Fruit fly (Drosophila melanogaster) whole organism, prepupa: ENCODE results near the gene if.

Source experiments
- Blimp-1 ChIP-seq: fragments of 200-800 bp; sonication (Bioruptor generic); optimal IDR thresholded peaks from 3 replicates; lab custom pipeline; 2017; ENCODE audit warnings: missing biosample characterization, missing genetic modification characterization, mild to moderate bottlenecking, moderate library complexity, missing genetic modification reagents
- CG10669 ChIP-seq: fragments of 200-800 bp; sonication (Bioruptor generic); optimal IDR thresholded peaks from 3 replicates; lab custom pipeline; 2018; ENCODE audit warnings: missing biosample characterization, mild to moderate bottlenecking, missing genetic modification characterization, moderate library complexity
- CG11762 ChIP-seq: fragments of 200-800 bp; sonication (Bioruptor generic); optimal IDR thresholded peaks from 3 replicates; lab custom pipeline; 2016; ENCODE audit warnings: missing biosample characterization, missing genetic modification characterization; ENCODE audit not compliant: insufficient read depth
- CG11902 ChIP-seq: fragments of 200-800 bp; sonication (Bioruptor generic); optimal IDR thresholded peaks from 3 replicates; lab custom pipeline; 2016; ENCODE audit warnings: missing biosample characterization, missing genetic modification characterization
- CG15336 ChIP-seq: fragments of 200-800 bp; sonication (Bioruptor generic); IDR thresholded peaks from 2 replicates; pipeline ENCODE4 v1.3.6; 2022; ENCODE audit warnings: missing biosample characterization, missing genetic modification characterization
- CG1621 ChIP-seq: fragments of 200-800 bp; sonication (Bioruptor generic); optimal IDR thresholded peaks from 3 replicates; lab custom pipeline; 2018; ENCODE audit warnings: missing biosample characterization, mild to moderate bottlenecking, missing genetic modification characterization
- CG16779 ChIP-seq: fragments of 200-800 bp; sonication (Bioruptor generic); optimal IDR thresholded peaks from 3 replicates; lab custom pipeline; 2017; ENCODE audit warnings: missing biosample characterization, mild to moderate bottlenecking, missing genetic modification characterization
- CG3032 ChIP-seq: fragments of 200-800 bp; optimal IDR thresholded peaks from 2 replicates; lab custom pipeline; 2019; ENCODE audit warnings: missing biosample characterization, mild to moderate bottlenecking, missing genetic modification characterization, moderate library complexity
- CG31627 ChIP-seq: fragments of 200-800 bp; sonication (Bioruptor generic); optimal IDR thresholded peaks from 3 replicates; lab custom pipeline; 2016; ENCODE audit warnings: missing biosample characterization, missing genetic modification characterization
- CG32006 ChIP-seq: fragments of 200-800 bp; sonication (Bioruptor generic); optimal IDR thresholded peaks from 3 replicates; lab custom pipeline; 2017; ENCODE audit warnings: missing biosample characterization, mild to moderate bottlenecking, missing genetic modification characterization
- CG34406 ChIP-seq: fragments of 200-800 bp; sonication (Bioruptor generic); optimal IDR thresholded peaks from 3 replicates; lab custom pipeline; 2016; ENCODE audit warnings: missing biosample characterization, missing genetic modification characterization
- CG3919 ChIP-seq: fragments of 200-800 bp; sonication (Bioruptor generic); optimal IDR thresholded peaks from 3 replicates; lab custom pipeline; 2016; ENCODE audit warnings: missing biosample characterization, missing genetic modification characterization
- CG4318 ChIP-seq: fragments of 200-800 bp; sonication (Bioruptor generic); optimal IDR thresholded peaks from 3 replicates; lab custom pipeline; 2017; ENCODE audit warnings: missing biosample characterization, mild to moderate bottlenecking, missing genetic modification characterization
- CG6163 ChIP-seq: fragments of 200-800 bp; sonication (Bioruptor generic); IDR thresholded peaks from 3 replicates; pipeline ENCODE4 v1.3.6; 2022; ENCODE audit warnings: missing biosample characterization, missing genetic modification characterization
- CG6276 ChIP-seq: fragments of 200-800 bp; sonication (Bioruptor generic); optimal IDR thresholded peaks from 2 replicates; lab custom pipeline; 2017; ENCODE audit warnings: missing biosample characterization, mild to moderate bottlenecking, missing genetic modification characterization
- CG6792 ChIP-seq: fragments of 200-800 bp; sonication (Bioruptor generic); optimal IDR thresholded peaks from 3 replicates; lab custom pipeline; 2016; ENCODE audit warnings: missing biosample characterization, missing genetic modification characterization
- CG6808 ChIP-seq: fragments of 200-800 bp; sonication (Bioruptor generic); optimal IDR thresholded peaks from 3 replicates; lab custom pipeline; 2017; ENCODE audit warnings: missing biosample characterization, missing genetic modification characterization, mild to moderate bottlenecking, moderate library complexity, missing genetic modification reagents
- CG6854 ChIP-seq: fragments of 200-800 bp; sonication (Bioruptor generic); optimal IDR thresholded peaks from 2 replicates; lab custom pipeline; 2017; ENCODE audit warnings: missing biosample characterization, mild to moderate bottlenecking, missing genetic modification characterization
- CG7368 ChIP-seq: fragments of 200-800 bp; sonication (Bioruptor generic); optimal IDR thresholded peaks from 3 replicates; lab custom pipeline; 2016; ENCODE audit warnings: missing biosample characterization, missing genetic modification characterization
- CG8119 ChIP-seq: fragments of 200-800 bp; sonication (Bioruptor generic); IDR thresholded peaks from 3 replicates; pipeline ENCODE4 v1.3.6; 2022; ENCODE audit warnings: missing biosample characterization, missing genetic modification characterization
- CG8632 ChIP-seq: fragments of 200-800 bp; sonication (Bioruptor generic); optimal IDR thresholded peaks from 3 replicates; lab custom pipeline; 2016; ENCODE audit warnings: missing biosample characterization, missing genetic modification characterization
- CG9139 ChIP-seq: fragments of 200-800 bp; sonication (Bioruptor generic); optimal IDR thresholded peaks from 3 replicates; lab custom pipeline; 2017; ENCODE audit warnings: missing biosample characterization, mild to moderate bottlenecking, missing genetic modification characterization
- Eip75B ChIP-seq: fragments of 200-800 bp; sonication (Bioruptor generic); optimal IDR thresholded peaks from 3 replicates; lab custom pipeline; 2016; ENCODE audit warnings: missing biosample characterization, missing genetic modification characterization
- Eip78C ChIP-seq: fragments of 200-800 bp; sonication (Bioruptor generic); peaks from one replicate; lab custom pipeline; 2016; ENCODE audit warnings: missing biosample characterization, missing genetic modification characterization
- Eip93F ChIP-seq: fragments of 200-800 bp; sonication (Bioruptor generic); optimal IDR thresholded peaks from 2 replicates; lab custom pipeline; 2016; ENCODE audit warnings: missing biosample characterization, mild to moderate bottlenecking, missing genetic modification characterization
- Ets21C ChIP-seq: fragments of 200-800 bp; sonication (Bioruptor generic); optimal IDR thresholded peaks from 3 replicates; lab custom pipeline; 2016; ENCODE audit warnings: missing biosample characterization, missing genetic modification characterization
- Gug ChIP-seq: fragments of 200-800 bp; sonication (Bioruptor generic); IDR thresholded peaks from 2 replicates; pipeline ENCODE4 v1.3.6; 2022; ENCODE audit warnings: missing biosample characterization, missing genetic modification characterization
- Hr38 ChIP-seq: sonication (Bioruptor generic); optimal IDR thresholded peaks from 2 replicates; lab custom pipeline; 2016; ENCODE audit warnings: missing biosample characterization, missing genetic modification characterization
- Hr39 ChIP-seq: fragments of 200-800 bp; sonication (Bioruptor generic); optimal IDR thresholded peaks from 2 replicates; lab custom pipeline; 2016; ENCODE audit warnings: missing biosample characterization, missing genetic modification characterization
- Hr4 ChIP-seq: fragments of 200-800 bp; sonication (Bioruptor generic); optimal IDR thresholded peaks from 3 replicates; lab custom pipeline; 2016; ENCODE audit warnings: missing biosample characterization, missing genetic modification characterization
- Lpt ChIP-seq: fragments of 200-800 bp; sonication (Bioruptor generic); optimal IDR thresholded peaks from 3 replicates; lab custom pipeline; 2016; ENCODE audit warnings: missing biosample characterization, missing genetic modification characterization
- Met ChIP-seq: fragments of 200-800 bp; sonication (Bioruptor generic); optimal IDR thresholded peaks from 3 replicates; lab custom pipeline; 2016; ENCODE audit warnings: missing biosample characterization, missing genetic modification characterization
- OdsH ChIP-seq: fragments of 200-800 bp; sonication (Bioruptor generic); optimal IDR thresholded peaks from 3 replicates; lab custom pipeline; 2016; ENCODE audit warnings: missing biosample characterization, missing genetic modification characterization
- Smox ChIP-seq: fragments of 200-800 bp; sonication (Bioruptor generic); optimal IDR thresholded peaks from 3 replicates; lab custom pipeline; 2016; ENCODE audit warnings: missing biosample characterization, missing genetic modification characterization
- Sox102F ChIP-seq: fragments of 200-800 bp; sonication (Bioruptor generic); optimal IDR thresholded peaks from 2 replicates; lab custom pipeline; 2016; ENCODE audit warnings: missing biosample characterization, mild to moderate bottlenecking, missing genetic modification characterization
- Sox14 ChIP-seq: fragments of 200-800 bp; sonication (Bioruptor generic); optimal IDR thresholded peaks from 3 replicates; lab custom pipeline; 2016; ENCODE audit warnings: missing biosample characterization, missing genetic modification characterization
- Sox15 ChIP-seq: fragments of 200-800 bp; sonication (Bioruptor generic); optimal IDR thresholded peaks from 3 replicates; lab custom pipeline; 2016; ENCODE audit warnings: missing biosample characterization, missing genetic modification characterization
- achi ChIP-seq: fragments of 200-800 bp; sonication (Bioruptor generic); optimal IDR thresholded peaks from 3 replicates; lab custom pipeline; 2016; ENCODE audit warnings: missing biosample characterization, missing genetic modification characterization
- acj6 ChIP-seq: fragments of 200-800 bp; sonication (Bioruptor generic); optimal IDR thresholded peaks from 3 replicates; lab custom pipeline; 2016; ENCODE audit warnings: missing biosample characterization, missing genetic modification characterization
- dac ChIP-seq: fragments of 200-800 bp; sonication (Bioruptor generic); optimal IDR thresholded peaks from 2 replicates; lab custom pipeline; 2017; ENCODE audit warnings: missing biosample characterization, mild to moderate bottlenecking, missing genetic modification characterization
- eg ChIP-seq: fragments of 200-800 bp; sonication (Bioruptor generic); IDR thresholded peaks from 3 replicates; pipeline ENCODE4 v1.3.6; 2022; ENCODE audit warnings: missing biosample characterization, missing genetic modification characterization
- fd85E ChIP-seq: fragments of 200-800 bp; sonication (Bioruptor generic); optimal IDR thresholded peaks from 3 replicates; lab custom pipeline; 2016; ENCODE audit warnings: missing biosample characterization, missing genetic modification characterization
- fkh ChIP-seq: fragments of 200-800 bp; sonication (Bioruptor generic); optimal IDR thresholded peaks from 3 replicates; lab custom pipeline; 2017; ENCODE audit warnings: missing biosample characterization, mild to moderate bottlenecking, missing genetic modification characterization, moderate library complexity
- lz ChIP-seq: fragments of 200-800 bp; sonication (Bioruptor generic); optimal IDR thresholded peaks from 3 replicates; lab custom pipeline; 2016; ENCODE audit warnings: missing biosample characterization, missing genetic modification characterization
- pdm3 ChIP-seq: fragments of 200-800 bp; sonication (Bioruptor generic); optimal IDR thresholded peaks from 3 replicates; lab custom pipeline; 2016; ENCODE audit warnings: missing biosample characterization, missing genetic modification characterization
- svp ChIP-seq: fragments of 200-800 bp; sonication (Bioruptor generic); peaks from one replicate; lab custom pipeline; 2016; ENCODE audit warnings: missing biosample characterization, missing genetic modification characterization
- topi ChIP-seq: fragments of 200-800 bp; sonication (Bioruptor generic); optimal IDR thresholded peaks from 3 replicates; lab custom pipeline; 2016; ENCODE audit warnings: missing biosample characterization, missing genetic modification characterization

The if gene

DNA sequence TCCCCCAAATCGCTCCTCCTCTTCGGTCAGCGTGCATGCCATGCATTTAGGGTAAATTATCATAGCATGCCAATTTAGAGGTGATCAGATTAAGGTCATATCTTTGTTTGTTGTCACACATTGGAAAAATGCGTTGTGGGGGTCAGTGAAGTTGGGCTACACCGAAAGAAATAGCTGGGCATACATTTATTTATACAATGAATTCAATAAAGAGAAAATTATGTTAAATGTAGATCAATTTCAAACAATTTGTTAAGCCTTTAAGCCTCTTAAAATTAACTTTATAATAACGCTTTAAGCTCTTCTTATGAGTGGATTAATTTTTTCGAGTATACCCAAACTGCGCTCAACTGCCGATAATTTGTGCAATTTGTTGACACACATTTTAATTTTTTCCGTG lies 31.1 kb upstream of the if start (continued):
- TF ChIP-seq CG16779 (no peak), Met (peak; percentile 7), CG8119 (GFP tag; lab: Robert Waterston, UW) (no peak), svp (GFP tag; lab: Kevin White, UChicago) (peak; percentile 60), CG8632 (GFP tag; lab: Kevin White, UChicago) (no peak), topi (GFP tag; lab: Kevin White, UChicago) (peak; percentile 29), Gug (GFP tag; lab: Robert Waterston, UW) (no peak)

DNA sequence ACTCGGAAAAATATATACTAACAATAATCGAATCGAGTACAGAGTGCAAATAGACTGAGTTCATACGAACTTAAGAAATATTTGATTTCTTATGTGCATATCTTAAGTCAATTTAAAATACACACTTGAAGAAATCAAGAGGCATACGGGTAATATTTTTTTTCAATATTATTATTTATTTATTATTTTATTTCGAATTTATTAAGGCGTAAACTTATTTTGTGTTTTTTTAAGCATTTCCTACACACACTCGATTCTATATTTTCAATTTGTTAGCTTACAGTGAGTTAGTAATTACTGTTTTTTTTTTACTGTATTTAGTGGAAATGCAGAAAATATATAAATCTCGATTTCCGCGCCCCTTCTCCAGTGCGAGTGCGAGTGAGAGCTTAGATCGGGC lies 30.0 kb upstream of the if start:
- TF ChIP-seq CG34406 (GFP tag; lab: Kevin White, UChicago) (peak; percentile 13), CG15336 (GFP tag; lab: Robert Waterston, UW) (peak; percentile 15; the same call in 1 of the 2 replicates), Eip78C (GFP tag; lab: Kevin White, UChicago) (peak; percentile 47), acj6 (no peak), CG8119 (GFP tag; lab: Robert Waterston, UW) (peak; percentile 25; the same call in 1 of the 3 replicates), Hr38 (no peak), CG7368 (GFP tag; lab: Kevin White, UChicago) (no peak), Hr39 (GFP tag; lab: Kevin White, UChicago) (no peak), CG8632 (GFP tag; lab: Kevin White, UChicago) (peak; percentile 8)

DNA sequence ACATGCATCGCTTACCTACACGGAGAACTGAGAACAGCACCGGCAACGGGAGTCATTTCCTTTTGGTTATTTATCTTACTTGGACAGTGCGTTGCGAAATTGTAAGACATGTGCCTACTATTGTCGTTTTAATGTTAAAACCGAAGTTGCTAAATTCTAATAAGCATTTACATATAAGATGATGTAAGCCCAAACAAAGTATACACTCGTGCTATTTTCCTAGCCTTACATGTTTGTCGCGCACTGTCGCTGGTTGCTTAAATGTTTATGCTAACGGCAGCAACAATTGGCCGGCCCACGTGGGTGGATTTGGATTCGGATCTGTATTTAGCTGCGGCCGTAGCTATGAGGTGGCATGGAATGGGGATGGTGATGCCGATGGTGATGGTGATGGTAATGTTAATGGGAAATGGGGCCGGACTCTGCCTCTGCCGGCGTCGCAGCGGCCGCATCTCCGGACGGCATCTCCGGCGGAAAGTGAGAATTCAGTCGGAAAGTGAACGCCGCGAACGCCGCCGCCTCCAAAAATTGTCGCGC lies 28.0 kb upstream of the if start, which contains the start of gene CG4829:
Gene CG4829, plus strand, starts transcription at position 487 of the 537 bp plus-strand sequence.
- TF ChIP-seq CG6808: no peak
- peak; percentile 35 for TF ChIP-seq achi
- TF ChIP-seq pdm3 (GFP tag; lab: Kevin White, UChicago): peak; percentile 50
- peak; percentile 58 for TF ChIP-seq CG32006 (GFP tag; lab: Kevin White, UChicago)
- TF ChIP-seq eg: peak; percentile 79
- no peak for TF ChIP-seq dac (GFP tag; lab: Kevin White, UChicago)
- no peak for TF ChIP-seq CG9139
- peak; percentile 85 for TF ChIP-seq Eip78C (GFP tag; lab: Kevin White, UChicago)
- TF ChIP-seq CG10669: peak; percentile 55
- no peak for TF ChIP-seq CG6276 (GFP tag; lab: Kevin White, UChicago)
- TF ChIP-seq Sox14 (GFP tag; lab: Kevin White, UChicago): peak; percentile 23
- peak; percentile 3 for TF ChIP-seq Ets21C (GFP tag; lab: Kevin White, UChicago)
- no peak for TF ChIP-seq Smox (GFP tag; lab: Kevin White, UChicago)
- no peak for TF ChIP-seq fd85E (GFP tag; lab: Kevin White, UChicago)
- no peak for TF ChIP-seq Hr38
- TF ChIP-seq CG11902 (GFP tag; lab: Kevin White, UChicago): peak; percentile 43
- TF ChIP-seq Met: peak; percentile 23
- TF ChIP-seq fkh: peak; percentile 39
- no peak for TF ChIP-seq Eip75B
- TF ChIP-seq acj6: peak; percentile 36
- TF ChIP-seq CG31627 (GFP tag; lab: Kevin White, UChicago): peak; percentile 58
- no peak for TF ChIP-seq CG8119 (GFP tag; lab: Robert Waterston, UW)
- TF ChIP-seq OdsH (GFP tag; lab: Kevin White, UChicago): peak; percentile 48
- peak; percentile 19 for TF ChIP-seq CG1621 (tag; lab: Kevin White, UChicago)
- peak; percentile 25 for TF ChIP-seq CG6792
- TF ChIP-seq Eip93F (GFP tag; lab: Kevin White, UChicago): no peak
- TF ChIP-seq Hr4 (GFP tag; lab: Kevin White, UChicago): peak; percentile 41
- no peak for TF ChIP-seq Lpt
- TF ChIP-seq CG7368 (GFP tag; lab: Kevin White, UChicago): peak; percentile 38
- TF ChIP-seq Sox15 (GFP tag; lab: Kevin White, UChicago): peak; percentile 18
- peak; percentile 5 for TF ChIP-seq CG11762
- TF ChIP-seq CG3919 (GFP tag; lab: Kevin White, UChicago): peak; percentile 65
- peak; percentile 42 for TF ChIP-seq lz
- peak; percentile 21 for TF ChIP-seq CG3032 (tag; lab: Kevin White, UChicago)
- TF ChIP-seq CG8632 (GFP tag; lab: Kevin White, UChicago): peak; percentile 31
- TF ChIP-seq Blimp-1 (GFP tag; lab: Kevin White, UChicago): no peak
- TF ChIP-seq Sox102F: peak; percentile 26
- no peak for TF ChIP-seq CG4318 (GFP tag; lab: Kevin White, UChicago)
- peak; percentile 77 for TF ChIP-seq CG6163 (GFP tag; lab: Robert Waterston, UW)
- peak; percentile 64 for TF ChIP-seq topi (GFP tag; lab: Kevin White, UChicago)
- TF ChIP-seq svp (GFP tag; lab: Kevin White, UChicago): peak; percentile 65
- peak; percentile 29 for TF ChIP-seq CG34406 (GFP tag; lab: Kevin White, UChicago)
- TF ChIP-seq CG6854 (GFP tag; lab: Kevin White, UChicago): no peak
